Worm (Caenorhabditis elegans) whole organism, L3 larva: ENCODE measurements around the gene C10A4.13.

Source experiments
- daf-12 ChIP-seq: fragments of 150-350 bp; optimal IDR thresholded peaks from 2 replicates; lab custom pipeline; 2014; ENCODE audit warnings: missing biosample characterization, missing genetic modification reagents, missing genetic modification characterization
- hmg-11 ChIP-seq: sonication (generic microtip); optimal IDR thresholded peaks from 2 replicates; lab custom pipeline; 2016; ENCODE audit warnings: missing genetic modification characterization, missing compliant biosample characterization
- lin-15B ChIP-seq: fragments of 150-350 bp; optimal IDR thresholded peaks from 2 replicates; lab custom pipeline; 2014; ENCODE audit warnings: missing biosample characterization, missing genetic modification characterization
- nfya-1 ChIP-seq: sonication (generic microtip); optimal IDR thresholded peaks from 2 replicates; lab custom pipeline; 2017; ENCODE audit warnings: missing genetic modification characterization, mild to moderate bottlenecking, missing compliant biosample characterization, antibody characterized with exemption, moderate library complexity; ENCODE audit not compliant: insufficient read depth
- nhr-12 ChIP-seq: fragments of 150-350 bp; optimal IDR thresholded peaks from 2 replicates; lab custom pipeline; 2014; ENCODE audit warnings: missing biosample characterization, missing genetic modification characterization
- nhr-23 ChIP-seq: fragments of 150-350 bp; optimal IDR thresholded peaks from 2 replicates; lab custom pipeline; 2014; ENCODE audit warnings: missing biosample characterization, missing genetic modification reagents, missing genetic modification characterization
- nhr-77 ChIP-seq: fragments of 150-350 bp; optimal IDR thresholded peaks from 2 replicates; lab custom pipeline; 2014; ENCODE audit warnings: missing biosample characterization, missing genetic modification characterization
- pha-4 ChIP-seq: fragments of 150-350 bp; optimal IDR thresholded peaks from 2 replicates; lab custom pipeline; 2014; ENCODE audit warnings: missing biosample characterization, missing genetic modification reagents, missing genetic modification characterization
- tbx-2 ChIP-seq: sonication (generic microtip); optimal IDR thresholded peaks from 2 replicates; lab custom pipeline; 2016; ENCODE audit warnings: mild to moderate bottlenecking, missing genetic modification characterization, missing compliant biosample characterization
- unc-39 ChIP-seq: sonication (generic microtip); optimal IDR thresholded peaks from 4 replicates; lab custom pipeline; 2017; ENCODE audit warnings: missing biosample characterization, missing genetic modification characterization
- ztf-4 ChIP-seq: fragments of 150-350 bp; optimal IDR thresholded peaks from 2 replicates; lab custom pipeline; 2014; ENCODE audit warnings: missing biosample characterization, missing genetic modification characterization

DNA sequence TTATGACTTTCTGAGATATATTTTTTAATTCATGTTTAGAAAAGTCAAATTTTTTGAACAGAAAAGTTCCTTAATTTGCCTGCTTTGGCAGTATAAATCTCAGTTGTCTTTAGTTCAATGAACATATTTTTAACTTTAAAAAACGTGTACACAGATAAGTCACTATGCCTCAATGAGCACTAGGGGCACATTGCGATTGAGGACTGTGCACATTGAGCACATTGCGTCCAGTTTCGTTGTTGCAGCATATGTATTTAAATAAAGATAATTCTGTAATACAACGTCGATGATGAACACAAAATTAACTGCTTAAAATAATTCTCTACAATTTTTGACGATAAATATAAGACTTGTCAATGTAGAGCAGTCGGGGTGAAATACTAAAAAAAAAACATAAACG lies 9.9 kb upstream of the C10A4.13 start:
- TF ChIP-seq nhr-77 (tag; lab: Kevin White, UChicago) (no peak), tbx-2 (tag; lab: Kevin White, UChicago) (no peak), daf-12 (tag; lab: Kevin White, UChicago) (no peak), nhr-12 (tag; lab: Kevin White, UChicago) (no peak), hmg-11 (no peak), nfya-1 (tag; lab: Kevin White, UChicago) (no peak), ztf-4 (tag; lab: Kevin White, UChicago) (no peak), unc-39 (tag; lab: Kevin White, UChicago) (no peak), lin-15B (tag; lab: Kevin White, UChicago) (no peak), pha-4 (tag; lab: Kevin White, UChicago) (no peak), nhr-23 (tag; lab: Kevin White, UChicago) (no peak)
